Fruit fly (Drosophila melanogaster) whole organism, embryonic: Measurements from ENCODE around the gene MtnD.

Source experiments
- Asciz ChIP-seq: fragments of 200-800 bp; sonication (Bioruptor generic); optimal IDR thresholded peaks from 2 replicates; lab custom pipeline; 2017; ENCODE audit warnings: missing biosample characterization, mild to moderate bottlenecking, missing genetic modification characterization, missing genetic modification reagents
- BtbVII ChIP-seq: fragments of 200-800 bp; sonication (Bioruptor generic); optimal IDR thresholded peaks from 3 replicates; lab custom pipeline; 2017; ENCODE audit warnings: missing biosample characterization, mild to moderate bottlenecking, missing genetic modification characterization
- CG10147 ChIP-seq: fragments of 200-800 bp; sonication (Bioruptor generic); optimal IDR thresholded peaks from 2 replicates; lab custom pipeline; 2019; ENCODE audit warnings: missing biosample characterization, mild to moderate bottlenecking, missing genetic modification characterization, moderate library complexity
- CG10267 ChIP-seq: fragments of 200-800 bp; sonication (Bioruptor generic); optimal IDR thresholded peaks from 2 replicates; lab custom pipeline; 2018; ENCODE audit warnings: missing biosample characterization, mild to moderate bottlenecking, missing genetic modification characterization, moderate library complexity
- CG11560 ChIP-seq: fragments of 200-800 bp; sonication (Bioruptor generic); IDR thresholded peaks from 3 replicates; pipeline ENCODE4 v1.3.6; 2022; ENCODE audit warnings: missing biosample characterization, missing genetic modification characterization
- CG12659 ChIP-seq: fragments of 200-800 bp; sonication (Bioruptor generic); optimal IDR thresholded peaks from 3 replicates; lab custom pipeline; 2017; ENCODE audit warnings: mild to moderate bottlenecking, missing biosample characterization, missing genetic modification reagents, missing genetic modification characterization
- CG13287 ChIP-seq: fragments of 200-800 bp; sonication (Bioruptor generic); IDR thresholded peaks from 2 replicates; pipeline ENCODE4 v1.3.6; 2022; ENCODE audit warnings: missing biosample characterization, missing genetic modification characterization; ENCODE audit not compliant: partially characterized antibody
- CG14667 ChIP-seq: fragments of 200-800 bp; sonication (Bioruptor generic); IDR thresholded peaks from 2 replicates; pipeline ENCODE4 v1.3.6; 2022; ENCODE audit warnings: missing biosample characterization, missing genetic modification characterization
- CG15601 ChIP-seq: fragments of 200-800 bp; sonication (Bioruptor generic); optimal IDR thresholded peaks from 3 replicates; lab custom pipeline; 2019; ENCODE audit warnings: missing biosample characterization, mild to moderate bottlenecking, missing genetic modification characterization, moderate library complexity
- CG17612 ChIP-seq: fragments of 200-800 bp; sonication (Bioruptor generic); IDR thresholded peaks from 2 replicates; pipeline ENCODE4 v1.3.6; 2022; ENCODE audit warnings: missing biosample characterization, missing genetic modification characterization
- CG2199 ChIP-seq: fragments of 200-800 bp; sonication (Bioruptor generic); IDR thresholded peaks from 3 replicates; pipeline ENCODE4 v1.3.6; 2022; ENCODE audit warnings: missing biosample characterization, missing genetic modification characterization
- CG30403 ChIP-seq: fragments of 200-800 bp; sonication (Bioruptor generic); optimal IDR thresholded peaks from 3 replicates; lab custom pipeline; 2016; ENCODE audit warnings: missing biosample characterization, missing genetic modification characterization
- CG3995 ChIP-seq: fragments of 200-800 bp; sonication (Bioruptor generic); optimal IDR thresholded peaks from 3 replicates; lab custom pipeline; 2016; ENCODE audit warnings: missing biosample characterization, missing genetic modification characterization
- CG42726 ChIP-seq: fragments of 200-800 bp; sonication (Bioruptor generic); IDR thresholded peaks from 2 replicates; pipeline ENCODE4 v1.3.6; 2022; ENCODE audit warnings: missing biosample characterization, missing genetic modification characterization; ENCODE audit not compliant: partially characterized antibody
- CG4820 ChIP-seq: fragments of 200-800 bp; sonication (Bioruptor generic); optimal IDR thresholded peaks from 3 replicates; lab custom pipeline; 2016; ENCODE audit warnings: missing biosample characterization, missing genetic modification characterization
- CG9215 ChIP-seq: fragments of 200-800 bp; sonication (Bioruptor generic); IDR thresholded peaks from 2 replicates; pipeline ENCODE4 v1.3.6; 2022; ENCODE audit warnings: missing biosample characterization, missing genetic modification characterization
- Dip3 ChIP-seq: fragments of 200-800 bp; sonication (Bioruptor generic); optimal IDR thresholded peaks from 3 replicates; lab custom pipeline; 2016; ENCODE audit warnings: missing biosample characterization, missing genetic modification characterization
- Doc3 ChIP-seq: fragments of 200-800 bp; sonication (Bioruptor generic); IDR thresholded peaks from 3 replicates; pipeline ENCODE4 v1.3.6; 2022; ENCODE audit warnings: missing biosample characterization, missing genetic modification characterization; ENCODE audit not compliant: partially characterized antibody
- HLH4C ChIP-seq: fragments of 200-800 bp; sonication (Bioruptor generic); IDR thresholded peaks from 3 replicates; pipeline ENCODE4 v1.3.6; 2022; ENCODE audit warnings: missing biosample characterization, missing genetic modification characterization; ENCODE audit not compliant: partially characterized antibody
- Hr39 ChIP-seq: fragments of >200 bp; optimal IDR thresholded peaks from 2 replicates; lab custom pipeline; 2017
- NC2α ChIP-seq: fragments of 200-800 bp; sonication (Bioruptor generic); optimal IDR thresholded peaks from 2 replicates; lab custom pipeline; 2016; ENCODE audit warnings: missing biosample characterization, missing genetic modification characterization
- Oaz ChIP-seq: fragments of 200-800 bp; sonication (Bioruptor generic); IDR thresholded peaks from 2 replicates; pipeline ENCODE4 v1.3.6; 2022; ENCODE audit warnings: missing biosample characterization, missing genetic modification characterization
- PHDP ChIP-seq: fragments of 200-800 bp; sonication (Bioruptor generic); optimal IDR thresholded peaks from 3 replicates; lab custom pipeline; 2018; ENCODE audit warnings: missing biosample characterization, mild to moderate bottlenecking, missing genetic modification characterization, moderate library complexity
- Ptx1 ChIP-seq: fragments of 200-800 bp; sonication (Bioruptor generic); IDR thresholded peaks from 2 replicates; pipeline ENCODE4 v1.3.6; 2022; ENCODE audit warnings: missing biosample characterization, missing genetic modification characterization
- Scr ChIP-seq: fragments of 200-800 bp; sonication (Bioruptor generic); IDR thresholded peaks from 2 replicates; pipeline ENCODE4 v1.3.6; 2022; ENCODE audit warnings: missing biosample characterization, missing genetic modification characterization; ENCODE audit not compliant: partially characterized antibody
- Spps ChIP-seq: fragments of 200-800 bp; sonication (Bioruptor generic); optimal IDR thresholded peaks from 2 replicates; lab custom pipeline; 2018; ENCODE audit warnings: missing biosample characterization, mild to moderate bottlenecking, missing genetic modification characterization
- bowl ChIP-seq: fragments of 200-800 bp; sonication (Bioruptor generic); IDR thresholded peaks from 2 replicates; pipeline ENCODE4 v1.3.6; 2022; ENCODE audit warnings: missing biosample characterization, missing genetic modification characterization
- ci ChIP-seq: fragments of 200-800 bp; sonication (Bioruptor generic); IDR thresholded peaks from 3 replicates; pipeline ENCODE4 v1.3.6; 2022; ENCODE audit warnings: missing biosample characterization, missing genetic modification characterization
- da ChIP-seq: fragments of 200-800 bp; sonication (Bioruptor generic); optimal IDR thresholded peaks from 2 replicates; lab custom pipeline; 2016; ENCODE audit warnings: missing biosample characterization, missing genetic modification characterization
- dimm ChIP-seq: fragments of 200-800 bp; sonication (Bioruptor generic); IDR thresholded peaks from 2 replicates; pipeline ENCODE4 v1.3.6; 2022; ENCODE audit warnings: missing biosample characterization, missing genetic modification characterization
- dysf ChIP-seq: fragments of 200-800 bp; sonication (Bioruptor generic); IDR thresholded peaks from 3 replicates; pipeline ENCODE4 v1.3.6; 2022; ENCODE audit warnings: missing biosample characterization, missing genetic modification characterization
- eyg ChIP-seq: fragments of 200-800 bp; sonication (Bioruptor generic); optimal IDR thresholded peaks from 3 replicates; lab custom pipeline; 2016; ENCODE audit warnings: missing biosample characterization, missing genetic modification characterization
- gcm2 ChIP-seq: fragments of 200-800 bp; sonication (Bioruptor generic); optimal IDR thresholded peaks from 2 replicates; lab custom pipeline; 2016; ENCODE audit warnings: missing biosample characterization, missing genetic modification characterization
- grn ChIP-seq: fragments of 200-800 bp; sonication (Bioruptor generic); optimal IDR thresholded peaks from 3 replicates; lab custom pipeline; 2017; ENCODE audit warnings: missing biosample characterization, missing genetic modification characterization
- hth ChIP-seq: fragments of >200 bp; optimal IDR thresholded peaks from 2 replicates; lab custom pipeline; 2017; ENCODE audit warnings: inconsistent platforms
- kah ChIP-seq: fragments of 200-800 bp; sonication (Bioruptor generic); optimal IDR thresholded peaks from 2 replicates; lab custom pipeline; 2018; ENCODE audit warnings: missing biosample characterization, mild to moderate bottlenecking, missing genetic modification characterization
- nerfin-2 ChIP-seq: fragments of 200-800 bp; sonication (Bioruptor generic); IDR thresholded peaks from 2 replicates; pipeline ENCODE4 v1.3.6; 2022; ENCODE audit warnings: missing biosample characterization, missing genetic modification characterization; ENCODE audit not compliant: partially characterized antibody
- onecut ChIP-seq: fragments of 200-800 bp; sonication (Bioruptor generic); IDR thresholded peaks from 2 replicates; pipeline ENCODE4 v1.3.6; 2022; ENCODE audit warnings: missing biosample characterization, missing genetic modification characterization
- sc ChIP-seq, 3 experiments: fragments of >200 bp in 2 of 3; fragments of 200-800 bp in 1 of 3; sonication (Bioruptor generic) in 1 of 3; optimal IDR thresholded peaks; 2 replicates in 2 of 3; 3 replicates in 1 of 3; lab custom pipeline; 2017; ENCODE audit warnings: mild to moderate bottlenecking in 1 of 3, missing biosample characterization in 1 of 3, missing genetic modification characterization in 1 of 3, missing genetic modification reagents in 1 of 3
- sens ChIP-seq: fragments of 200-800 bp; sonication (Bioruptor generic); peaks from one replicate; lab custom pipeline; 2016; ENCODE audit warnings: missing biosample characterization, missing genetic modification characterization
- sim ChIP-seq: fragments of 200-800 bp; sonication (Bioruptor generic); IDR thresholded peaks from 2 replicates; pipeline ENCODE4 v1.3.6; 2022; ENCODE audit warnings: missing biosample characterization, missing genetic modification characterization
- sisA ChIP-seq: fragments of 200-800 bp; sonication (Bioruptor generic); IDR thresholded peaks from 2 replicates; pipeline ENCODE4 v1.3.6; 2022; ENCODE audit warnings: missing biosample characterization, missing genetic modification characterization
- sug ChIP-seq: fragments of 200-800 bp; optimal IDR thresholded peaks from 2 replicates; lab custom pipeline; 2019; ENCODE audit warnings: missing biosample characterization, mild to moderate bottlenecking, missing genetic modification characterization, moderate library complexity
- ttk ChIP-seq: fragments of 200-800 bp; sonication (Bioruptor generic); IDR thresholded peaks from 2 replicates; pipeline ENCODE4 v2.1.2; 2022; ENCODE audit warnings: missing biosample characterization, missing genetic modification characterization
- tup ChIP-seq: fragments of 200-800 bp; sonication (Bioruptor generic); optimal IDR thresholded peaks from 2 replicates; lab custom pipeline; 2016; ENCODE audit warnings: missing biosample characterization, mild to moderate bottlenecking, missing genetic modification characterization, moderate library complexity
- unc-4 ChIP-seq: fragments of 200-800 bp; sonication (Bioruptor generic); IDR thresholded peaks from 2 replicates; pipeline ENCODE4 v1.3.6; 2022; ENCODE audit warnings: missing biosample characterization, missing genetic modification characterization; ENCODE audit not compliant: partially characterized antibody
- vnd ChIP-seq: fragments of 200-800 bp; sonication (Bioruptor generic); IDR thresholded peaks from 3 replicates; pipeline ENCODE4 v1.3.6; 2022; ENCODE audit warnings: missing biosample characterization, missing genetic modification characterization; ENCODE audit not compliant: partially characterized antibody
- vvl ChIP-seq: fragments of 200-800 bp; sonication (Bioruptor generic); IDR thresholded peaks from 2 replicates; pipeline ENCODE4 v1.3.6; 2022; ENCODE audit warnings: missing biosample characterization, missing genetic modification characterization
- wdn ChIP-seq: fragments of 200-800 bp; sonication (Bioruptor generic); IDR thresholded peaks from 2 replicates; pipeline ENCODE4 v1.3.6; 2022; ENCODE audit warnings: missing biosample characterization, missing genetic modification characterization
- zf30C ChIP-seq: fragments of 200-800 bp; sonication (Bioruptor generic); optimal IDR thresholded peaks from 3 replicates; lab custom pipeline; 2018; ENCODE audit warnings: missing biosample characterization, mild to moderate bottlenecking, missing genetic modification characterization
- zfh1 ChIP-seq: fragments of 200-800 bp; sonication (Bioruptor generic); IDR thresholded peaks from 3 replicates; pipeline ENCODE4 v1.3.6; 2022; ENCODE audit warnings: missing biosample characterization, missing genetic modification characterization

Gene MtnD

DNA sequence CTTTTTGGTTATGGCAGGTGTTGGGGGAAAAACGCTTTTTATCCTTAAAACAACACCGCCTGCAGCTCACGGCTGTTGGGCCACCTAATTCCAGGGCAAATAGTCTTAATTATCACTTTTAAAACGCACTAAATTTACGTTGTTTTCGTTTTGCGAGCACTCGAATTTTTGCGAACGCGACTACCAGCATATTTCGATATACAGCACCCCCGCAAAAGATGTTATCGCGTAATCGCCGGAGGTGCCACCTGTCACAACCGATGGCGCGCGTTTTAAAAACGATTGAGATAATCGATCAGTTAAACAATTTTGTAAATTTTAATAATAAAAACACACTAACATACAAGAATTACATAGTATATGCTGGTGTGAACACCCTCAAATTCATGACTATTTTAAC, 17.3 kb downstream of the MtnD start, which contains the start of gene Stat92E:
TSS of gene Stat92E (minus strand) at position 219 of the 400 bp plus-strand sequence.
- TF ChIP-seq grn (GFP tag; lab: Kevin White, UChicago) (peak; percentile 87), sens (peak; percentile 76), CG10267 (tag; lab: Kevin White, UChicago) (no peak), CG2199 (GFP tag; lab: Robert Waterston, UW) (0 out of 3 replicates have a peak, but pooled peaks have one; percentile 17), vnd (GFP tag; lab: Robert Waterston, UW) (peak; percentile 21; the same call in 1 of the 3 replicates), CG4820 (GFP tag; lab: Kevin White, UChicago) (no peak), sisA (GFP tag; lab: Robert Waterston, UW) (no peak), CG3995 (GFP tag; lab: Kevin White, UChicago) (peak; percentile 47), wdn (GFP tag; lab: Robert Waterston, UW) (no peak), CG12659 (no peak), PHDP (tag; lab: Kevin White, UChicago) (no peak), CG13287 (GFP tag; lab: Robert Waterston, UW) (peak; percentile 10; the same call in 1 of the 2 replicates), CG15601 (tag; lab: Kevin White, UChicago) (no peak), NC2α (no peak), dysf (GFP tag; lab: Robert Waterston, UW) (0 out of 3 replicates have a peak, but pooled peaks have one; percentile 6), hth (no peak), Hr39 (no peak), unc-4 (GFP tag; lab: Robert Waterston, UW) (peak; percentile 15; the same call in 1 of the 2 replicates), dimm (GFP tag; lab: Robert Waterston, UW) (no peak), ttk (GFP tag; lab: Robert Waterston, UW) (no peak), Dip3 (GFP tag; lab: Kevin White, UChicago) (no peak), onecut (peak; percentile 25; the same call in 1 of the 2 replicates), tup (GFP tag; lab: Kevin White, UChicago) (no peak), HLH4C (GFP tag; lab: Robert Waterston, UW) (peak; percentile 48; the same call in 1 of the 3 replicates), Ptx1 (GFP tag; lab: Robert Waterston, UW) (no peak), da (GFP tag; lab: Kevin White, UChicago) (no peak), CG42726 (GFP tag; lab: Robert Waterston, UW) (no peak), zf30C (GFP tag; lab: Kevin White, UChicago) (no peak), CG9215 (GFP tag; lab: Robert Waterston, UW) (no peak), CG11560 (tag; lab: Robert Waterston, UW) (no peak), sim (GFP tag; lab: Robert Waterston, UW) (no peak), zfh1 (no peak), sc (optimal IDR thresholded peaks at IDR 0.05; lab: Kevin White, UChicago) (no peak), sc (GFP tag; optimal IDR thresholded peaks at IDR 0.05; lab: Kevin White, UChicago) (no peak), BtbVII (no peak), Doc3 (GFP tag; lab: Robert Waterston, UW) (no peak), CG14667 (GFP tag; lab: Robert Waterston, UW) (no peak), Scr (GFP tag; lab: Robert Waterston, UW) (peak; percentile 37; the same call in 1 of the 2 replicates), CG17612 (no peak), CG30403 (GFP tag; lab: Kevin White, UChicago) (no peak), CG10147 (no peak), Spps (no peak), Oaz (GFP tag; lab: Robert Waterston, UW) (no peak), gcm2 (GFP tag; lab: Kevin White, UChicago) (no peak), ci (GFP tag; lab: Robert Waterston, UW) (0 out of 3 replicates have a peak, but pooled peaks have one; percentile 6), bowl (GFP tag; lab: Robert Waterston, UW) (no peak), vvl (GFP tag; lab: Robert Waterston, UW) (0 out of 2 replicates have a peak, but pooled peaks have one; percentile 5), kah (GFP tag; lab: Kevin White, UChicago) (peak; percentile 35), sug (tag; lab: Kevin White, UChicago) (peak; percentile 90), eyg (no peak), Asciz (GFP tag; lab: Kevin White, UChicago) (no peak), nerfin-2 (GFP tag; lab: Robert Waterston, UW) (peak; percentile 33; the same call in 1 of the 2 replicates)
